Worm (Caenorhabditis elegans) whole organism, L4/young adult: Measurements from ENCODE around the gene ZK353.10.

Experiments used
- W03F9.2 ChIP-seq: fragments of 150-350 bp; optimal IDR thresholded peaks from 2 replicates; lab custom pipeline; 2014; ENCODE audit warnings: missing biosample characterization, missing genetic modification characterization
- dao-5 ChIP-seq: sonication (generic microtip); optimal IDR thresholded peaks from 2 replicates; lab custom pipeline; 2016; ENCODE audit warnings: missing genotype, missing genetic modification characterization, moderate library complexity, missing compliant biosample characterization
- him-1 ChIP-seq: sonication (generic microtip); optimal IDR thresholded peaks from 2 replicates; lab custom pipeline; 2016; ENCODE audit warnings: missing genotype, missing genetic modification reagents, missing genetic modification characterization, missing compliant biosample characterization

DNA sequence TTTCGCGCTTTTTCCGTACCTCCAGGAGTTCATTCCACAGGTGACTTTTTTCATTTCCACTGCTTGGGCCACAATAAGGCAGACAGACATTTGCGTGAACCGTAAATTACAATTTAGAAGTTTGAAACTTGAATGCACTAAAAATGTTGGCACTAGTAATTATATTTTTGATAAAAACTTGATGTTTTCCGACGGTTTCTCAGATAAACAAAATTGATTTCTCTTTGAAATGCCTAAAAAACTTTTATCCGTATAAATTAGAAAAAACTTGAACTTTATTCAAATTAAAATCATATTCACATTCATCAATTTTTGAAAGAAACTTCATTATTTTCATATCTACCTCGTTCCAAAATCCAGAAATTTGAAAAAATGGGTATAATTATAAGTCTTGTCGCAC, 1.5 kb upstream of the ZK353.10 start, which contains the start of gene ZK353.3:
- TF ChIP-seq dao-5 (tag; lab: Kevin White, UChicago) (no peak), him-1 (no peak), W03F9.2 (tag; lab: Kevin White, UChicago) (no peak)
